Fruit fly (Drosophila melanogaster) whole organism, pupa: ENCODE results near the gene CG5255.

Experiments used
- CG12605 ChIP-seq: fragments of 200-800 bp; sonication (Bioruptor generic); IDR thresholded peaks from 2 replicates; pipeline ENCODE4 v1.3.6; 2022; ENCODE audit warnings: missing biosample characterization, missing genetic modification characterization
- D1 ChIP-seq: fragments of 200-800 bp; sonication (Bioruptor generic); optimal IDR thresholded peaks from 2 replicates; lab custom pipeline; 2018; ENCODE audit warnings: missing biosample characterization, mild to moderate bottlenecking, missing genetic modification characterization, moderate library complexity
- Ets98B ChIP-seq: fragments of 200-800 bp; sonication (Bioruptor generic); IDR thresholded peaks from 2 replicates; pipeline ENCODE4 v1.3.6; 2022; ENCODE audit warnings: missing biosample characterization, missing genetic modification characterization
- Pif1B ChIP-seq: fragments of 200-800 bp; sonication (Bioruptor generic); optimal IDR thresholded peaks from 3 replicates; lab custom pipeline; 2016; ENCODE audit warnings: missing biosample characterization, missing genetic modification characterization

dm6 chr3R:17149080-17149746 lies 11.5 kb downstream of the CG5255 start, which contains the start of the genes m-cup and Det:
- no peak for TF ChIP-seq CG12605 (GFP tag; lab: Robert Waterston, UW)
- TF ChIP-seq D1 (tag; lab: Kevin White, UChicago) = no peak
- TF ChIP-seq Pif1B (GFP tag; lab: Kevin White, UChicago) = no peak
- no peak for TF ChIP-seq Ets98B (GFP tag; lab: Robert Waterston, UW)
